Fruit fly (Drosophila melanogaster) whole organism, embryonic: ENCODE results near the gene CG14630.
A peak's percentile ranks its signal among the peaks of the same experiment; 100 is the strongest.

Source experiments
- ATbp ChIP-seq: fragments of 200-800 bp; sonication (Bioruptor generic); optimal IDR thresholded peaks from 2 replicates; lab custom pipeline; 2017; ENCODE audit warnings: missing biosample characterization, mild to moderate bottlenecking, missing genetic modification characterization, missing genetic modification reagents
- Aef1 ChIP-seq: fragments of 200-800 bp; sonication (Bioruptor generic); IDR thresholded peaks from 3 replicates; pipeline ENCODE4 v1.3.6; 2022; ENCODE audit warnings: missing biosample characterization, missing genetic modification characterization
- B-H2 ChIP-seq: fragments of 200-800 bp; sonication (Bioruptor generic); optimal IDR thresholded peaks from 2 replicates; lab custom pipeline; 2018; ENCODE audit warnings: missing biosample characterization, mild to moderate bottlenecking, missing genetic modification characterization
- BEAF-32 ChIP-seq: fragments of 200-800 bp; sonication (Bioruptor generic); optimal IDR thresholded peaks from 3 replicates; lab custom pipeline; 2017; ENCODE audit warnings: missing biosample characterization, missing genetic modification characterization, mild to moderate bottlenecking, moderate library complexity, missing genetic modification reagents
- CG10267 ChIP-seq: fragments of 200-800 bp; sonication (Bioruptor generic); optimal IDR thresholded peaks from 2 replicates; lab custom pipeline; 2018; ENCODE audit warnings: missing biosample characterization, mild to moderate bottlenecking, missing genetic modification characterization, moderate library complexity
- CG11247 ChIP-seq: fragments of 200-800 bp; sonication (Bioruptor generic); IDR thresholded peaks from 2 replicates; pipeline ENCODE4 v1.3.6; 2022; ENCODE audit warnings: missing biosample characterization, missing genetic modification characterization
- CG11504 ChIP-seq: fragments of 200-800 bp; sonication (Bioruptor generic); optimal IDR thresholded peaks from 3 replicates; lab custom pipeline; 2019; ENCODE audit warnings: missing biosample characterization, mild to moderate bottlenecking, missing genetic modification characterization, moderate library complexity
- CG11560 ChIP-seq: fragments of 200-800 bp; sonication (Bioruptor generic); IDR thresholded peaks from 3 replicates; pipeline ENCODE4 v1.3.6; 2022; ENCODE audit warnings: missing biosample characterization, missing genetic modification characterization
- CG12659 ChIP-seq: fragments of 200-800 bp; sonication (Bioruptor generic); optimal IDR thresholded peaks from 3 replicates; lab custom pipeline; 2017; ENCODE audit warnings: mild to moderate bottlenecking, missing biosample characterization, missing genetic modification reagents, missing genetic modification characterization
- CG14050 ChIP-seq: fragments of 200-800 bp; sonication (Bioruptor generic); IDR thresholded peaks from 3 replicates; pipeline ENCODE4 v1.3.6; 2022; ENCODE audit warnings: missing biosample characterization, missing genetic modification characterization
- CG15514 ChIP-seq: fragments of 200-800 bp; sonication (Bioruptor generic); optimal IDR thresholded peaks from 3 replicates; lab custom pipeline; 2017; ENCODE audit warnings: missing biosample characterization, missing genetic modification characterization, mild to moderate bottlenecking, moderate library complexity, missing genetic modification reagents
- CG17802 ChIP-seq: fragments of 200-800 bp; sonication (Bioruptor generic); optimal IDR thresholded peaks from 2 replicates; lab custom pipeline; 2018; ENCODE audit warnings: missing biosample characterization, mild to moderate bottlenecking, missing genetic modification characterization, moderate library complexity
- CG17912 ChIP-seq: fragments of 200-800 bp; sonication (Bioruptor generic); optimal IDR thresholded peaks from 2 replicates; lab custom pipeline; 2018; ENCODE audit warnings: missing biosample characterization, mild to moderate bottlenecking, missing genetic modification characterization
- CG18262 ChIP-seq: fragments of 200-800 bp; optimal IDR thresholded peaks from 3 replicates; lab custom pipeline; 2019; ENCODE audit warnings: missing biosample characterization, mild to moderate bottlenecking, missing genetic modification characterization, moderate library complexity
- CG2199 ChIP-seq: fragments of 200-800 bp; sonication (Bioruptor generic); IDR thresholded peaks from 3 replicates; pipeline ENCODE4 v1.3.6; 2022; ENCODE audit warnings: missing biosample characterization, missing genetic modification characterization
- CG3726 ChIP-seq: fragments of 200-800 bp; sonication (Bioruptor generic); IDR thresholded peaks from 3 replicates; pipeline ENCODE4, ENCODE4 v1.3.6; 2022; ENCODE audit warnings: missing biosample characterization, missing genetic modification characterization
- CG4328 ChIP-seq: fragments of 200-800 bp; sonication (Bioruptor generic); optimal IDR thresholded peaks from 3 replicates; lab custom pipeline; 2017; ENCODE audit warnings: missing biosample characterization, missing genetic modification reagents, missing genetic modification characterization
- CG4404 ChIP-seq: fragments of 200-800 bp; sonication (Bioruptor generic); IDR thresholded peaks from 2 replicates; pipeline ENCODE4 v1.3.6; 2022; ENCODE audit warnings: missing biosample characterization, missing genetic modification characterization
- CG7745 ChIP-seq: fragments of 200-800 bp; sonication (Bioruptor generic); optimal IDR thresholded peaks from 2 replicates; lab custom pipeline; 2018; ENCODE audit warnings: missing biosample characterization, mild to moderate bottlenecking, missing genetic modification characterization, moderate library complexity
- CTCF ChIP-seq: fragments of 200-800 bp; sonication (Bioruptor generic); optimal IDR thresholded peaks from 2 replicates; lab custom pipeline; 2017; ENCODE audit warnings: missing biosample characterization, mild to moderate bottlenecking, missing genetic modification characterization, moderate library complexity
- Camta ChIP-seq: fragments of 200-800 bp; sonication (Bioruptor generic); optimal IDR thresholded peaks from 2 replicates; lab custom pipeline; 2016; ENCODE audit warnings: missing biosample characterization, missing genetic modification characterization
- Chrac-16 ChIP-seq: fragments of 200-800 bp; sonication (Bioruptor generic); optimal IDR thresholded peaks from 3 replicates; lab custom pipeline; 2016; ENCODE audit warnings: missing biosample characterization, missing genetic modification characterization
- CoRest ChIP-seq: fragments of 200-800 bp; sonication (Bioruptor generic); optimal IDR thresholded peaks from 3 replicates; lab custom pipeline; 2018; ENCODE audit warnings: missing biosample characterization, mild to moderate bottlenecking, missing genetic modification characterization, moderate library complexity
- Dbx ChIP-seq: fragments of 200-800 bp; sonication (Bioruptor generic); IDR thresholded peaks from 3 replicates; pipeline ENCODE4 v1.3.6; 2022; ENCODE audit warnings: missing biosample characterization, missing genetic modification characterization
- Dip3 ChIP-seq: fragments of 200-800 bp; sonication (Bioruptor generic); optimal IDR thresholded peaks from 3 replicates; lab custom pipeline; 2016; ENCODE audit warnings: missing biosample characterization, missing genetic modification characterization
- Doc2 ChIP-seq: fragments of 200-800 bp; sonication (Bioruptor generic); IDR thresholded peaks from 2 replicates; pipeline ENCODE4 v1.3.6; 2022; ENCODE audit warnings: missing biosample characterization, missing genetic modification characterization
- MBD-R2 ChIP-seq: fragments of 200-800 bp; sonication (Bioruptor generic); IDR thresholded peaks from 2 replicates; pipeline ENCODE4 v1.3.6; 2022; ENCODE audit warnings: missing biosample characterization, missing genetic modification characterization
- Optix ChIP-seq: fragments of 200-800 bp; sonication (Bioruptor generic); IDR thresholded peaks from 3 replicates; pipeline ENCODE4 v1.3.6; 2022; ENCODE audit warnings: missing biosample characterization, missing genetic modification characterization
- Scr ChIP-seq: fragments of 200-800 bp; sonication (Bioruptor generic); IDR thresholded peaks from 2 replicates; pipeline ENCODE4 v1.3.6; 2022; ENCODE audit warnings: missing biosample characterization, missing genetic modification characterization; ENCODE audit not compliant: partially characterized antibody
- Sin3A ChIP-seq: fragments of >200 bp; optimal IDR thresholded peaks from 2 replicates; lab custom pipeline; 2018
- Sox100B ChIP-seq: fragments of 200-800 bp; sonication (Bioruptor generic); optimal IDR thresholded peaks from 3 replicates; lab custom pipeline; 2018; ENCODE audit warnings: missing biosample characterization, mild to moderate bottlenecking, missing genetic modification characterization
- Trl ChIP-seq, 3 experiments: fragments of >200 bp in 2 of 3; fragments of 200-800 bp in 1 of 3; sonication (Bioruptor generic) in 1 of 3; optimal IDR thresholded peaks; 2 replicates in 1 of 3; 3 replicates in 2 of 3; lab custom pipeline; 2016 to 2017; ENCODE audit warnings: missing biosample characterization in 1 of 3, missing genetic modification characterization in 1 of 3
- abd-A ChIP-seq: fragments of 200-800 bp; sonication (Bioruptor generic); optimal IDR thresholded peaks from 3 replicates; lab custom pipeline; 2019; ENCODE audit warnings: missing biosample characterization, mild to moderate bottlenecking, missing genetic modification characterization, moderate library complexity
- bowl ChIP-seq: fragments of 200-800 bp; sonication (Bioruptor generic); IDR thresholded peaks from 2 replicates; pipeline ENCODE4 v1.3.6; 2022; ENCODE audit warnings: missing biosample characterization, missing genetic modification characterization
- caup ChIP-seq: fragments of 200-800 bp; sonication (Bioruptor generic); optimal IDR thresholded peaks from 3 replicates; lab custom pipeline; 2017; ENCODE audit warnings: missing biosample characterization, mild to moderate bottlenecking, missing genetic modification characterization, moderate library complexity; ENCODE audit not compliant: severe bottlenecking
- ci ChIP-seq: fragments of 200-800 bp; sonication (Bioruptor generic); IDR thresholded peaks from 3 replicates; pipeline ENCODE4 v1.3.6; 2022; ENCODE audit warnings: missing biosample characterization, missing genetic modification characterization
- croc ChIP-seq: fragments of 200-800 bp; sonication (Bioruptor generic); conservative IDR thresholded peaks from 3 replicates; pipeline ENCODE4 v1.3.6; 2022; ENCODE audit warnings: missing biosample characterization, missing genetic modification characterization
- crp ChIP-seq, 2 experiments: fragments of 200-800 bp; sonication (Bioruptor generic); optimal IDR thresholded peaks; 2 replicates in 1 of 2; 3 replicates in 1 of 2; lab custom pipeline; 2017; ENCODE audit warnings: missing biosample characterization in 2 of 2, missing genetic modification characterization in 2 of 2, mild to moderate bottlenecking in 1 of 2, moderate library complexity in 1 of 2
- dm ChIP-seq: fragments of 200-800 bp; sonication (Bioruptor generic); optimal IDR thresholded peaks from 3 replicates; lab custom pipeline; 2016; ENCODE audit warnings: missing biosample characterization, missing genetic modification characterization
- dpn ChIP-seq, 2 experiments: fragments of 200-800 bp; sonication (Bioruptor generic); optimal IDR thresholded peaks; 3 replicates each; lab custom pipeline; 2016; ENCODE audit warnings: missing biosample characterization in 2 of 2, missing genetic modification characterization in 2 of 2
- fd3F ChIP-seq: fragments of 200-800 bp; sonication (Bioruptor generic); optimal IDR thresholded peaks from 2 replicates; lab custom pipeline; 2018; ENCODE audit warnings: missing biosample characterization, mild to moderate bottlenecking, missing genetic modification characterization, moderate library complexity
- grn ChIP-seq: fragments of 200-800 bp; sonication (Bioruptor generic); optimal IDR thresholded peaks from 3 replicates; lab custom pipeline; 2017; ENCODE audit warnings: missing biosample characterization, missing genetic modification characterization
- hbn ChIP-seq: fragments of 200-800 bp; sonication (Bioruptor generic); IDR thresholded peaks from 2 replicates; pipeline ENCODE4 v1.3.6; 2022; ENCODE audit warnings: missing biosample characterization, missing genetic modification characterization; ENCODE audit not compliant: partially characterized antibody
- jumu ChIP-seq: fragments of 200-800 bp; sonication (Bioruptor generic); optimal IDR thresholded peaks from 3 replicates; lab custom pipeline; 2016; ENCODE audit warnings: missing biosample characterization, missing genetic modification characterization
- pan ChIP-seq, 4 experiments: fragments of >200 bp in 3 of 4; fragments of 200-800 bp in 1 of 4; sonication (Bioruptor generic) in 1 of 4; optimal IDR thresholded peaks in 3 of 4; IDR thresholded peaks in 1 of 4; 2 replicates each; pipeline versions ENCODE4 v1.3.6 to Lab custom; 2017 to 2022; ENCODE audit warnings: missing biosample characterization in 2 of 4, missing genetic modification characterization in 2 of 4, mixed read lengths in 1 of 4
- repo ChIP-seq: fragments of 200-800 bp; sonication (Bioruptor generic); optimal IDR thresholded peaks from 2 replicates; lab custom pipeline; 2016; ENCODE audit warnings: missing biosample characterization, missing genetic modification characterization
- tgo ChIP-seq: fragments of 200-800 bp; sonication (Bioruptor generic); IDR thresholded peaks from 3 replicates; pipeline ENCODE4 v1.3.6; 2022; ENCODE audit warnings: missing biosample characterization, missing genetic modification characterization
- trem ChIP-seq: fragments of 200-800 bp; optimal IDR thresholded peaks from 3 replicates; lab custom pipeline; 2019; ENCODE audit warnings: missing biosample characterization, mild to moderate bottlenecking, missing genetic modification characterization, moderate library complexity
- unc-4 ChIP-seq: fragments of 200-800 bp; sonication (Bioruptor generic); IDR thresholded peaks from 2 replicates; pipeline ENCODE4 v1.3.6; 2022; ENCODE audit warnings: missing biosample characterization, missing genetic modification characterization; ENCODE audit not compliant: partially characterized antibody
- wek ChIP-seq: fragments of 200-800 bp; sonication (Bioruptor generic); optimal IDR thresholded peaks from 3 replicates; lab custom pipeline; 2018; ENCODE audit warnings: missing biosample characterization, mild to moderate bottlenecking, missing genetic modification characterization, moderate library complexity

The CG14630 gene

dm6 chrX:1026511-1026910, 4.8 kb upstream of the CG14630 start, which contains the start of the genes CG32814, CG11638 and CG3021 (continued):
- no peak for TF ChIP-seq Trl (optimal IDR thresholded peaks at IDR 0.05; lab: Kevin White, UChicago)
- TF ChIP-seq Trl (GFP tag; optimal IDR thresholded peaks at IDR 0.05; lab: Kevin White, UChicago) = no peak
- TF ChIP-seq hbn (GFP tag; lab: Robert Waterston, UW) = 0 out of 2 replicates have a peak, but pooled peaks have one; percentile 42
- no peak for TF ChIP-seq tgo (GFP tag; lab: Robert Waterston, UW)
- no peak for TF ChIP-seq dpn (GFP tag; optimal IDR thresholded peaks at IDR 0.05; lab: Kevin White, UChicago)
- TF ChIP-seq CG11560 (tag; lab: Robert Waterston, UW) = no peak
- peak; percentile 5 for TF ChIP-seq B-H2
- peak; percentile 31 for TF ChIP-seq trem (tag; lab: Kevin White, UChicago)
- peak in 1 of 2 experiments; percentile 73 for TF ChIP-seq crp (GFP tag; optimal IDR thresholded peaks at IDR 0.05; lab: Kevin White, UChicago)
- no peak for TF ChIP-seq Dip3
- no peak for TF ChIP-seq Chrac-16 (GFP tag; lab: Kevin White, UChicago)
- peak; percentile 65 for TF ChIP-seq BEAF-32 (GFP tag; lab: Kevin White, UChicago)
- no peak for TF ChIP-seq Aef1 (GFP tag; lab: Robert Waterston, UW)
- TF ChIP-seq repo (GFP tag; lab: Kevin White, UChicago) = no peak
- peak; percentile 0 for TF ChIP-seq wek
- peak; percentile 58 for TF ChIP-seq CTCF (GFP tag; lab: Kevin White, UChicago)
- TF ChIP-seq CG14050 (GFP tag; lab: Robert Waterston, UW) = no peak
- peak; percentile 54; the same call in 1 of the 2 replicates for TF ChIP-seq Scr (GFP tag; lab: Robert Waterston, UW)
- TF ChIP-seq CG3726 = no peak
- TF ChIP-seq bowl = 0 out of 2 replicates have a peak, but pooled peaks have one; percentile 19
- TF ChIP-seq grn (GFP tag; lab: Kevin White, UChicago) = no peak
- TF ChIP-seq croc (GFP tag; lab: Robert Waterston, UW) = no peak
- TF ChIP-seq dm (GFP tag; lab: Kevin White, UChicago) = peak; percentile 46
- TF ChIP-seq CG15514 = peak; percentile 78
- no peak for TF ChIP-seq CG4404 (GFP tag; lab: Robert Waterston, UW)
- no peak for TF ChIP-seq pan (optimal IDR thresholded peaks at IDR 0.05; lab: Kevin White, UChicago)
- peak in 1 of 2 experiments; percentile 28 for TF ChIP-seq pan (GFP tag; optimal IDR thresholded peaks at IDR 0.05 in 1 of 2, IDR thresholded peaks at IDR 0.05 in 1 of 2)
- no peak for TF ChIP-seq Doc2 (GFP tag; lab: Robert Waterston, UW)
- peak; percentile 88 for TF ChIP-seq MBD-R2 (GFP tag; lab: Robert Waterston, UW)
- no peak for TF ChIP-seq CG4328 (GFP tag; lab: Kevin White, UChicago)
- TF ChIP-seq ci = peak; percentile 79
- no peak for TF ChIP-seq Dbx (GFP tag; lab: Robert Waterston, UW)
- peak; percentile 53; the same call in 1 of the 2 replicates for TF ChIP-seq unc-4 (GFP tag; lab: Robert Waterston, UW)
- no peak for TF ChIP-seq CG2199 (GFP tag; lab: Robert Waterston, UW)
- TF ChIP-seq Sin3A (lab: Kevin White, UChicago) = no peak
- TF ChIP-seq CG7745 (tag; lab: Kevin White, UChicago) = no peak
- TF ChIP-seq CG12659 (GFP tag; lab: Kevin White, UChicago) = peak; percentile 73
- no peak for TF ChIP-seq CG17802 (tag; lab: Kevin White, UChicago)
- TF ChIP-seq CG18262 = peak; percentile 3
- no peak for TF ChIP-seq Optix (GFP tag; lab: Robert Waterston, UW)
- TF ChIP-seq Sox100B (GFP tag; lab: Kevin White, UChicago) = no peak
- no peak for TF ChIP-seq CG11504 (tag; lab: Kevin White, UChicago)
- TF ChIP-seq caup (GFP tag; lab: Kevin White, UChicago) = peak; percentile 45
- TF ChIP-seq Camta = no peak
- TF ChIP-seq CG10267 (tag; lab: Kevin White, UChicago) = peak; percentile 9
- TF ChIP-seq ATbp (GFP tag; lab: Kevin White, UChicago) = peak; percentile 22
- TF ChIP-seq CG17912 (GFP tag; lab: Kevin White, UChicago) = peak; percentile 23
- no peak for TF ChIP-seq jumu (GFP tag; lab: Kevin White, UChicago)
- TF ChIP-seq CoRest (tag; lab: Kevin White, UChicago) = peak; percentile 25
- no peak for TF ChIP-seq CG11247 (GFP tag; lab: Robert Waterston, UW)
- peak; percentile 7 for TF ChIP-seq fd3F (GFP tag; lab: Kevin White, UChicago)
- TF ChIP-seq abd-A (tag; lab: Kevin White, UChicago) = peak; percentile 33
